Worm (Caenorhabditis elegans) whole organism, L1 larva: Measurements from ENCODE around the gene fbxa-61.

ENCODE experiments used
- alr-1 ChIP-seq: fragments of 200-800 bp; sonication (Bioruptor generic); optimal IDR thresholded peaks from 2 replicates; lab custom pipeline; 2018; ENCODE audit warnings: borderline replicate concordance, mild to moderate bottlenecking, missing genetic modification characterization, missing compliant biosample characterization
- aly-2 ChIP-seq: fragments of 150-350 bp; optimal IDR thresholded peaks from 2 replicates; lab custom pipeline; 2014; ENCODE audit warnings: missing biosample characterization, missing genetic modification characterization
- ama-1 ChIP-seq: fragments of 150-350 bp; optimal IDR thresholded peaks from 2 replicates; lab custom pipeline; 2014
- lin-39 ChIP-seq: fragments of 150-350 bp; optimal IDR thresholded peaks from 2 replicates; lab custom pipeline; 2014; ENCODE audit warnings: missing biosample characterization, missing genetic modification reagents, missing genetic modification characterization
- nhr-237 ChIP-seq: fragments of 150-350 bp; optimal IDR thresholded peaks from 2 replicates; lab custom pipeline; 2014; ENCODE audit warnings: missing biosample characterization, missing genetic modification characterization
- pag-3 ChIP-seq: sonication (generic microtip); optimal IDR thresholded peaks from 2 replicates; lab custom pipeline; 2017; ENCODE audit warnings: missing genetic modification characterization, mild to moderate bottlenecking, missing compliant biosample characterization, antibody characterized with exemption, borderline replicate concordance; ENCODE audit not compliant: insufficient read depth
- zip-4 ChIP-seq: fragments of 200-800 bp; sonication (Bioruptor generic); optimal IDR thresholded peaks from 2 replicates; lab custom pipeline; 2018; ENCODE audit warnings: mild to moderate bottlenecking, missing genetic modification characterization, moderate library complexity, missing compliant biosample characterization

ce11 chrIII:1226256-1226655, 12.6 kb upstream of the fbxa-61 start:
- TF ChIP-seq zip-4 (GFP tag; lab: Kevin White, UChicago) (no peak), ama-1 (lab: Kevin White, UChicago) (no peak), nhr-237 (no peak), aly-2 (tag; lab: Kevin White, UChicago) (no peak), lin-39 (tag; lab: Kevin White, UChicago) (no peak), alr-1 (no peak), pag-3 (tag; lab: Kevin White, UChicago) (no peak)
